Worm (Caenorhabditis elegans): ENCODE measurements around the gene lips-9.

lips-9 gene

ce11 chrII:12978658-12979057 lies 43.5 kb upstream of the lips-9 start:
- TF ChIP-seq fos-1 (tag; optimal IDR thresholded peaks at IDR 0.05) (no peak), unc-39 (tag; optimal IDR thresholded peaks at IDR 0.05) (no peak), ztf-1 (GFP tag; conservative IDR thresholded peaks at IDR 0.05) (no peak), peb-1 (tag; optimal IDR thresholded peaks at IDR 0.05) (no peak), nhr-10 (tag; optimal IDR thresholded peaks at IDR 0.05) (no peak), R02D3.7 (tag; optimal IDR thresholded peaks at IDR 0.05) (no peak), zag-1 (tag; optimal IDR thresholded peaks at IDR 0.05) (no peak), dmd-4 (tag; optimal IDR thresholded peaks at IDR 0.05) (no peak), nhr-25 (tag; optimal IDR thresholded peaks at IDR 0.05) (no peak), ceh-82 (tag; optimal IDR thresholded peaks at IDR 0.05) (no peak), alr-1 (tag; optimal IDR thresholded peaks at IDR 0.05) (no peak), skn-1 (tag; optimal IDR thresholded peaks at IDR 0.05) (no peak), nhr-237 (tag; optimal IDR thresholded peaks at IDR 0.05) (no peak), ztf-4 (tag; optimal IDR thresholded peaks at IDR 0.05) (no peak), mdl-1 (tag; optimal IDR thresholded peaks at IDR 0.05) (no peak), sem-4 (tag; optimal IDR thresholded peaks at IDR 0.05) (no peak), crh-2 (tag; optimal IDR thresholded peaks at IDR 0.05) (no peak), ztf-11 (tag; optimal IDR thresholded peaks at IDR 0.05) (no peak)

DNA sequence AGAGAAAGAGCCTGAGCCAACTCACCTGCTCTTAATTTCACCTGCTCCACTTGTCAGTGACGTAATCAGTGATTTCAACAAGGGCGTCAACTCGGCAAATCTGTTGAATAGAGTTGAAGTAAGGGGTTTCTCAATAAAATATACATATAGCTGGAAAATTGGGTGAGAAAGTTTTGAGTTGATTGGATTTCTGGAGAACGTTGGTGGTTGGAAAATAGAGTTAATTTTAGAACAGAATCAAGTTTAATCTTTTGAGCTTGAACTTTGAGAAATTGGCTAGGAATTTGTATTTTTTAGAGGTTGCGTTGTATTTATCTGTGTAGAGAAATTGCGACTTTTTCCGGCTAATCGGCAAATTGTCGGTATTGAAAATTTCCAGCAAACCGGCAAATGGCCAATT lies 34.5 kb upstream of the lips-9 start, which contains the start of gene Y38F1A.4:
TSS of gene Y38F1A.4 (minus strand) at position 101 of the 400 bp plus-strand sequence.
- TF ChIP-seq mab-5 (tag; optimal IDR thresholded peaks at IDR 0.05) = no peak
- TF ChIP-seq crh-2 (tag; optimal IDR thresholded peaks at IDR 0.05) = no peak
- no peak for TF ChIP-seq F13H6.1 (tag; optimal IDR thresholded peaks at IDR 0.05)
- no peak for TF ChIP-seq mbf-1 (tag; optimal IDR thresholded peaks at IDR 0.05)

DNA sequence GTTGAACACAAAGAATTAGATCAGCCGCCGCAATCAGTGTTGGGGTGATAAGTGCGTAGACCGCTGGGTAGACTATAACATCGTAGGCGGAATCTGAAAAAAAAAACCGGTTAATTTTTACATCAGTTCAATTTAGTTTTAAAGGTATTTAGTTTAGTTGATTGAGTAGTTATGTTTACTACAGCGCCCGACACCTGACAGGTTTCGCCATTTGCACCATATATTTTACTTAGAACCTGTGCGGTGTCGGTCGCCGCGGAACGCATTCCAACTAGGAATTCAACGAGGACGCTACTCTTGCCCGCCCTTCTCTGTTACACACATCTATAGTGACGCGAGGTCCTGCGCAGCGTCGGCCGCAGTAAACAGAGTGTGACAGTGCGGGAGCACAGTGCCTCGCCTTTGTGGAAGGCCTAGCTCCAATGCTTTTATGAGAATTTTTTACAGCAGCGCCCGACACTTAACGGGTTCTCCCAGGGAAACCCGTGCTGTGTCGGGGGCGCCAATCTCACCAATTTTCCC lies 33.4 kb upstream of the lips-9 start:
- TF ChIP-seq snpc-4 (tag; optimal IDR thresholded peaks at IDR 0.05) = peak; percentile 63
- TF ChIP-seq ztf-4 (tag; optimal IDR thresholded peaks at IDR 0.05) = no peak

DNA sequence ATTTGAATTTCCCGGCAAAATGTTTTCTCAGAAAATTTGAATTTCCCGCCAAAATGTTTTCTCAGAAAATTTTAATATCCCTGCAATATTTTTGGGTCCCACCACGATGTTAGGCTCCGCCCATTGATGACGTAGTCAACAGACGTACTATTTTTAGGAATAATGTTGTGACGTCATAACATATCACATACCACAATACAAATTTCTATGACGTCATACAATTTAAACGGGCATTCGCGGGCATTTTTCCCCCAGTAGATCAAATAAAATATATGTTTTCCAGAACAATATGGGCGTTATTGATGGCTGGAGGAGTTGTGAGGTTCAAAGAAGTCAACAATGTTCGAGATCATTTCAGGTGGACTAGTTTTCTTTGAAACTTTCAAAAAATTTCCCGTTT lies 31.1 kb upstream of the lips-9 start:
- TF ChIP-seq C34F6.9 (tag; optimal IDR thresholded peaks at IDR 0.05) (no peak), ceh-82 (tag; optimal IDR thresholded peaks at IDR 0.05) (no peak), fos-1 (tag; optimal IDR thresholded peaks at IDR 0.05) (no peak), peb-1 (tag; optimal IDR thresholded peaks at IDR 0.05) (no peak), nhr-23 (tag; optimal IDR thresholded peaks at IDR 0.05) (no peak), sma-9 (GFP tag; optimal IDR thresholded peaks at IDR 0.05) (no peak), sma-9 (tag; optimal IDR thresholded peaks at IDR 0.05) (no peak), unc-55 (GFP tag; optimal IDR thresholded peaks at IDR 0.05) (no peak), mdl-1 (tag; optimal IDR thresholded peaks at IDR 0.05) (no peak), unc-62 (GFP tag; optimal IDR thresholded peaks at IDR 0.05) (no peak), unc-39 (tag; optimal IDR thresholded peaks at IDR 0.05) (no peak), alr-1 (tag; optimal IDR thresholded peaks at IDR 0.05) (no peak), ztf-1 (GFP tag; conservative IDR thresholded peaks at IDR 0.05) (no peak), nhr-6 (tag; optimal IDR thresholded peaks at IDR 0.05) (no peak), nhr-12 (tag; optimal IDR thresholded peaks at IDR 0.05) (no peak)

DNA sequence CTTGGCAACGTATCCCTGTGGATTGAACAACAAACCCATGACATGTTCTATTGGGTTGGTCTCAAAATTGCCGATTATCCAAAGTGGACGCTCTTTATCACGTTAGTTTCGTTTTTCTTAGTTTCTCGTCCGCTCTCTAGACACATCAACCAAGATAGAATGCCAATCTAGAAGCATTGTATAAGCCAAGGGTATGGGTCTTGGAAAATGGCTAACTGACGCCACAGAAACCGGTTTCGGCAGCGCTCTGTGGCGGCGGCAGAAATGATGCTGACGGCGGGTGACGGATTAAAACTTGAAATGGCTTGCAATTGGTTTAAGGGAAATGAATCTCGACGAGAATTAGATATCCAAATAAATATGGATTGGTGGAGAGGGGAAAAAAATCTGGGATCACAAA lies 30.4 kb upstream of the lips-9 start:
- TF ChIP-seq unc-39 (tag; optimal IDR thresholded peaks at IDR 0.05) = no peak
- TF ChIP-seq nhr-11 (tag; optimal IDR thresholded peaks at IDR 0.05) = no peak
- TF ChIP-seq crh-2 (tag; optimal IDR thresholded peaks at IDR 0.05) = no peak
- no peak for TF ChIP-seq ceh-16 (tag; optimal IDR thresholded peaks at IDR 0.05)
- peak; percentile 33 for TF ChIP-seq peb-1 (tag; optimal IDR thresholded peaks at IDR 0.05)
- TF ChIP-seq nhr-237 (tag; optimal IDR thresholded peaks at IDR 0.05) = no peak
- no peak for TF ChIP-seq lin-39 (tag; optimal IDR thresholded peaks at IDR 0.05)
- no peak for TF ChIP-seq nhr-6 (tag; optimal IDR thresholded peaks at IDR 0.05)
- TF ChIP-seq nhr-21 (tag; optimal IDR thresholded peaks at IDR 0.05) = peak; percentile 27
- TF ChIP-seq sem-4 (tag; optimal IDR thresholded peaks at IDR 0.05) = no peak
- TF ChIP-seq lin-13 (GFP tag; optimal IDR thresholded peaks at IDR 0.05) = no peak

DNA sequence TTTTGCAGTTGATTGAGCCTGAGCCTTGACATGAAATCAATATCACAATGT lies 30.2 kb upstream of the lips-9 start, which contains the start of gene ptr-18:
TSS of gene ptr-18 (plus strand) at position 9 of the 51 bp plus-strand sequence.
- TF ChIP-seq gmeb-1 (tag; optimal IDR thresholded peaks at IDR 0.05) = no peak
- TF ChIP-seq egl-27 (tag; optimal IDR thresholded peaks at IDR 0.05) = no peak
- no peak for TF ChIP-seq nhr-11 (tag; optimal IDR thresholded peaks at IDR 0.05)
- no peak for TF ChIP-seq nhr-129 (tag; optimal IDR thresholded peaks at IDR 0.05)
- TF ChIP-seq sma-9 (GFP tag; optimal IDR thresholded peaks at IDR 0.05) = no peak
- TF ChIP-seq sma-9 (tag; optimal IDR thresholded peaks at IDR 0.05) = no peak
- no peak for TF ChIP-seq sem-4 (tag; optimal IDR thresholded peaks at IDR 0.05)
- no peak for TF ChIP-seq sma-3 (GFP tag; optimal IDR thresholded peaks at IDR 0.05)
- TF ChIP-seq crh-2 (tag; optimal IDR thresholded peaks at IDR 0.05) = no peak
- no peak for TF ChIP-seq mdl-1 (tag; optimal IDR thresholded peaks at IDR 0.05)
- no peak for TF ChIP-seq lin-11 (tag; optimal IDR thresholded peaks at IDR 0.05)
- TF ChIP-seq ztf-4 (tag; optimal IDR thresholded peaks at IDR 0.05) = no peak
- no peak for TF ChIP-seq ztf-11 (tag; optimal IDR thresholded peaks at IDR 0.05)
- TF ChIP-seq unc-62 (GFP tag; optimal IDR thresholded peaks at IDR 0.05) = no peak
- TF ChIP-seq lin-13 (GFP tag; optimal IDR thresholded peaks at IDR 0.05) = no peak
- TF ChIP-seq snpc-4 (tag; optimal IDR thresholded peaks at IDR 0.05) = no peak
- TF ChIP-seq nhr-10 (tag; optimal IDR thresholded peaks at IDR 0.05) = no peak
- TF ChIP-seq blmp-1 (tag; optimal IDR thresholded peaks at IDR 0.05; ENCODE audit: insufficient read depth) = no peak
- TF ChIP-seq dmd-4 (tag; optimal IDR thresholded peaks at IDR 0.05) = no peak
- TF ChIP-seq alr-1 (tag; optimal IDR thresholded peaks at IDR 0.05) = no peak
- TF ChIP-seq ama-1 (optimal IDR thresholded peaks at IDR 0.05) = no peak

Data from whole organism, L2 larva.